Worm (Caenorhabditis elegans) whole organism, L3 larva: ENCODE results near the gene twk-24.

Experiments used
- ZK546.5 ChIP-seq: sonication (generic microtip); optimal IDR thresholded peaks from 2 replicates; lab custom pipeline; 2017; ENCODE audit warnings: missing biosample characterization, missing genetic modification characterization
- ama-1 ChIP-seq: fragments of 150-350 bp; optimal IDR thresholded peaks from 2 replicates; lab custom pipeline; 2018
- ceh-16 ChIP-seq: sonication (generic microtip); optimal IDR thresholded peaks from 2 replicates; lab custom pipeline; 2017; ENCODE audit warnings: missing biosample characterization, missing genetic modification characterization
- ceh-9 ChIP-seq: sonication (generic microtip); optimal IDR thresholded peaks from 2 replicates; lab custom pipeline; 2018; ENCODE audit warnings: missing biosample characterization, missing genetic modification characterization
- daf-12 ChIP-seq: fragments of 150-350 bp; optimal IDR thresholded peaks from 2 replicates; lab custom pipeline; 2014; ENCODE audit warnings: missing biosample characterization, missing genetic modification reagents, missing genetic modification characterization
- egl-27 ChIP-seq: sonication (generic microtip); optimal IDR thresholded peaks from 4 replicates; lab custom pipeline; 2017; ENCODE audit warnings: missing biosample characterization, missing genetic modification reagents, missing genetic modification characterization
- egl-5 ChIP-seq: fragments of 150-350 bp; optimal IDR thresholded peaks from 2 replicates; lab custom pipeline; 2017; ENCODE audit warnings: missing biosample characterization, missing genetic modification reagents, missing genetic modification characterization, inconsistent platforms
- elt-2 ChIP-seq: sonication (generic microtip); optimal IDR thresholded peaks from 2 replicates; lab custom pipeline; 2016; ENCODE audit warnings: missing genetic modification reagents, mild to moderate bottlenecking, missing genetic modification characterization, missing compliant biosample characterization
- elt-3 ChIP-seq, 3 experiments: fragments of 150-350 bp in 1 of 3; sonication (generic microtip) in 2 of 3; optimal IDR thresholded peaks; 2 replicates in 2 of 3; 4 replicates in 1 of 3; lab custom pipeline; 2014 to 2017; ENCODE audit warnings: missing biosample characterization in 3 of 3, missing genetic modification characterization in 3 of 3
- fkh-10 ChIP-seq: sonication (generic microtip); optimal IDR thresholded peaks from 2 replicates; lab custom pipeline; 2017; ENCODE audit warnings: missing biosample characterization, missing genetic modification reagents, missing genetic modification characterization
- fos-1 ChIP-seq: fragments of 150-350 bp; optimal IDR thresholded peaks from 2 replicates; lab custom pipeline; 2014; ENCODE audit warnings: missing biosample characterization, missing genetic modification characterization
- lin-15B ChIP-seq: fragments of 150-350 bp; optimal IDR thresholded peaks from 2 replicates; lab custom pipeline; 2014; ENCODE audit warnings: missing biosample characterization, missing genetic modification characterization
- lin-39 ChIP-seq: fragments of 150-350 bp; optimal IDR thresholded peaks from 2 replicates; lab custom pipeline; 2018; ENCODE audit warnings: missing biosample characterization, missing genetic modification reagents, missing genetic modification characterization
- lsy-12 ChIP-seq: sonication (generic microtip); optimal IDR thresholded peaks from 2 replicates; lab custom pipeline; 2016; ENCODE audit warnings: mild to moderate bottlenecking, missing genetic modification characterization, missing compliant biosample characterization
- mdl-1 ChIP-seq: fragments of 150-350 bp; optimal IDR thresholded peaks from 2 replicates; lab custom pipeline; 2014; ENCODE audit warnings: missing biosample characterization, missing genetic modification characterization
- mml-1 ChIP-seq: fragments of 150-350 bp; sonication (generic microtip); optimal IDR thresholded peaks from 3 replicates; lab custom pipeline; 2014; ENCODE audit warnings: missing biosample characterization, missing genetic modification characterization
- nfya-1 ChIP-seq: sonication (generic microtip); optimal IDR thresholded peaks from 2 replicates; lab custom pipeline; 2017; ENCODE audit warnings: missing genetic modification characterization, mild to moderate bottlenecking, missing compliant biosample characterization, antibody characterized with exemption, moderate library complexity; ENCODE audit not compliant: insufficient read depth
- nhr-12 ChIP-seq: fragments of 150-350 bp; optimal IDR thresholded peaks from 2 replicates; lab custom pipeline; 2014; ENCODE audit warnings: missing biosample characterization, missing genetic modification characterization
- nhr-23 ChIP-seq: fragments of 150-350 bp; optimal IDR thresholded peaks from 2 replicates; lab custom pipeline; 2014; ENCODE audit warnings: missing biosample characterization, missing genetic modification reagents, missing genetic modification characterization
- nhr-237 ChIP-seq: fragments of 150-350 bp; optimal IDR thresholded peaks from 2 replicates; lab custom pipeline; 2014; ENCODE audit warnings: missing biosample characterization, missing genetic modification characterization
- nhr-25 ChIP-seq: sonication (generic microtip); optimal IDR thresholded peaks from 2 replicates; lab custom pipeline; 2017; ENCODE audit warnings: missing biosample characterization, missing genetic modification characterization
- nhr-28 ChIP-seq: fragments of 150-350 bp; optimal IDR thresholded peaks from 2 replicates; lab custom pipeline; 2014; ENCODE audit warnings: missing biosample characterization, missing genetic modification characterization
- nhr-43 ChIP-seq: sonication (generic microtip); optimal IDR thresholded peaks from 2 replicates; lab custom pipeline; 2016; ENCODE audit warnings: mild to moderate bottlenecking, missing genetic modification characterization, missing compliant biosample characterization; ENCODE audit not compliant: poor library complexity, severe bottlenecking
- nhr-77 ChIP-seq: fragments of 150-350 bp; optimal IDR thresholded peaks from 2 replicates; lab custom pipeline; 2014; ENCODE audit warnings: missing biosample characterization, missing genetic modification characterization
- pha-4 ChIP-seq: fragments of 150-350 bp; optimal IDR thresholded peaks from 2 replicates; lab custom pipeline; 2014; ENCODE audit warnings: missing biosample characterization, missing genetic modification reagents, missing genetic modification characterization
- pqm-1 ChIP-seq: fragments of 150-350 bp; optimal IDR thresholded peaks from 2 replicates; lab custom pipeline; 2017; ENCODE audit warnings: missing biosample characterization, missing genetic modification characterization, inconsistent platforms
- skn-1 ChIP-seq: fragments of 150-350 bp; optimal IDR thresholded peaks from 2 replicates; lab custom pipeline; 2014; ENCODE audit warnings: missing biosample characterization, missing genetic modification characterization
- snpc-4 ChIP-seq: fragments of 150-350 bp; optimal IDR thresholded peaks from 2 replicates; lab custom pipeline; 2014; ENCODE audit warnings: missing biosample characterization, missing genetic modification characterization
- tbx-2 ChIP-seq: sonication (generic microtip); optimal IDR thresholded peaks from 2 replicates; lab custom pipeline; 2016; ENCODE audit warnings: mild to moderate bottlenecking, missing genetic modification characterization, missing compliant biosample characterization
- unc-62 ChIP-seq: fragments of 150-350 bp; sonication (generic microtip); optimal IDR thresholded peaks from 4 replicates; lab custom pipeline; 2014; ENCODE audit warnings: missing biosample characterization, missing genetic modification reagents, missing genetic modification characterization
- zag-1 ChIP-seq: fragments of 150-350 bp; optimal IDR thresholded peaks from 2 replicates; lab custom pipeline; 2014; ENCODE audit warnings: missing biosample characterization, missing genetic modification characterization
- ztf-11 ChIP-seq: fragments of 150-350 bp; optimal IDR thresholded peaks from 2 replicates; lab custom pipeline; 2014; ENCODE audit warnings: missing biosample characterization, missing genetic modification characterization
- ztf-4 ChIP-seq: fragments of 150-350 bp; optimal IDR thresholded peaks from 2 replicates; lab custom pipeline; 2014; ENCODE audit warnings: missing biosample characterization, missing genetic modification characterization

Gene twk-24

DNA sequence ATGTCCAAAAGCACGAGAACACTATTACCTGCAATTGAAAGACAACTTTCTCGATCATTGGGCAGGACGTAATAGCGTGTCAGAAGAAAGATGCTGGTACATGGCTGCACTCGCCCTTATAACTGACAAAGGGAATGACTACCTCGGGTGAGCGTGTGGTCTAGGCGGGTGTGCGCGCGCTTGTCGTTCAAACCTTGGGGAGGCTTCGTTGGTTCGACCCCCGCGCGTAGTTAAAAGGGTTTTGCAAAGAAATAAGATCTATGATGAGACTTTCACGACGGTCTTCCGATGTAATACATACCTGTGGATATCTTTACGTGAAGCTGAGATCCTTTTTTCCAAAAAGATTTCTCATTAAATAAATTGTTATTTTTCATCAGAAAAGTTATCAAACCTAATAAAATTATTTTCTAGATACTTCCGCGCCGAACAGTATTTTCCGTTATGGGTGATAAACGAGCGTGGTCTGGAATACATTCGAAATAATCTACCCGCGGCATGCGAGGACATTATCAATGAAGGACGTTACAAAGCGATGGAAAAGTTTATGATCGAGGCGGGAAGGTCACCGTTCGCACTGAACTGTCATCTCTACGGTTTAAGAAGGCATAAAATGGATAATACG is 34.4 kb upstream of the twk-24 start (continued):
- TF ChIP-seq lsy-12 (tag; lab: Kevin White, UChicago) (peak; percentile 94), ztf-4 (tag; lab: Kevin White, UChicago) (peak; percentile 71), ZK546.5 (peak; percentile 7), ama-1 (lab: Kevin White, UChicago) (peak; percentile 88), ceh-16 (tag; lab: Kevin White, UChicago) (peak; percentile 37), pha-4 (tag; lab: Kevin White, UChicago) (peak; percentile 75), lin-39 (peak; percentile 89), lin-15B (tag; lab: Kevin White, UChicago) (peak; percentile 35), nhr-237 (tag; lab: Kevin White, UChicago) (no peak), fos-1 (tag; lab: Kevin White, UChicago) (no peak), nhr-43 (tag; lab: Kevin White, UChicago) (peak; percentile 97), mdl-1 (no peak), tbx-2 (tag; lab: Kevin White, UChicago) (peak; percentile 95), nhr-12 (tag; lab: Kevin White, UChicago) (peak; percentile 4), elt-3 (tag; optimal IDR thresholded peaks at IDR 0.05; lab: Kevin White, UChicago) (peak in 2 of 3 experiments; percentile 28 to 77), egl-27 (tag; lab: Kevin White, UChicago) (peak; percentile 1), skn-1 (tag; lab: Kevin White, UChicago) (peak; percentile 80), nhr-28 (tag; lab: Kevin White, UChicago) (peak; percentile 56), nfya-1 (tag; lab: Kevin White, UChicago) (peak; percentile 70), pqm-1 (tag; lab: Kevin White, UChicago) (peak; percentile 19), nhr-77 (tag; lab: Kevin White, UChicago) (peak; percentile 75), egl-5 (tag; lab: Kevin White, UChicago) (peak; percentile 58), daf-12 (no peak), unc-62 (GFP tag; lab: Kevin White, UChicago) (peak; percentile 13)

DNA sequence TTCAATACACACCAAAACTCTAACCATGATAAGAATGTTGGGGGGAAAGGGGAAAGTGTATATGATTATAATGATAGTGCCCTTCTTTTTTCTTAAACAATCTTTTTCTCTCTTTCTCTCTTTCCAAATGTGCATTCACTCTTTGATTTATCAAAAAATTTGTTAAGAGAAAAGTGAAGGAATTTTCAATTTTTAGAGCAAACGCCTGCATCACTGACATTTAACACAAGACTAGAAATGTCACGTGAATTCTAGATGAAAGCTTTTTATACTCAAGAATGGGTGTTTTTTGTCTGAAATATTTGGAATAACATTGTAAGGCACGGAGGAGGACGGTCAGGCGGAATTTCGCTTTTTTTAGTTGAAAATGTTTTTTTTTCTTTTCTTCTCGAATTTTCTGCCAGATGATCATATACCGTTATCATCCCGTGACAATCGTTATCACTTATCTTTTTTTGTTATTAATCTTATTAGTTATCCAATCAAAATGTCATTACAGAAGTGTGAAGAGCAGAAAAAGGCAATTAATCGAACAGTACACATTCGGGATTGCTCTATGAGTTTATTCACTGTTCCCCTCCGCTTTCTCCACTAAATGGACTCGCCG is 33.0 kb upstream of the twk-24 start, which contains the start of the genes frm-7 and F55C5.17:
Gene frm-7, plus strand, starts transcription at position 500 of the 607 bp plus-strand sequence.
Gene F55C5.17, plus strand, starts transcription at position 557 of the 607 bp plus-strand sequence.
- peak; percentile 63 for TF ChIP-seq pqm-1 (tag; lab: Kevin White, UChicago)
- TF ChIP-seq snpc-4 (tag; lab: Kevin White, UChicago): no peak
- TF ChIP-seq ztf-11 (tag; lab: Kevin White, UChicago): no peak
- no peak for TF ChIP-seq fkh-10 (GFP tag; lab: Kevin White, UChicago)
- no peak for TF ChIP-seq lsy-12 (tag; lab: Kevin White, UChicago)
- peak; percentile 90 for TF ChIP-seq elt-2 (tag; lab: Kevin White, UChicago)
- no peak for TF ChIP-seq ceh-16 (tag; lab: Kevin White, UChicago)
- peak; percentile 12 for TF ChIP-seq pha-4 (tag; lab: Kevin White, UChicago)
- no peak for TF ChIP-seq mml-1 (tag; lab: Kevin White, UChicago)
- TF ChIP-seq egl-27 (tag; lab: Kevin White, UChicago): no peak
- TF ChIP-seq egl-5 (tag; lab: Kevin White, UChicago): no peak
- TF ChIP-seq daf-12: no peak
- no peak for TF ChIP-seq mdl-1
- TF ChIP-seq nhr-43 (tag; lab: Kevin White, UChicago): no peak
- no peak for TF ChIP-seq ceh-9 (tag; lab: Kevin White, UChicago)
- TF ChIP-seq nhr-23 (tag; lab: Kevin White, UChicago): no peak

DNA sequence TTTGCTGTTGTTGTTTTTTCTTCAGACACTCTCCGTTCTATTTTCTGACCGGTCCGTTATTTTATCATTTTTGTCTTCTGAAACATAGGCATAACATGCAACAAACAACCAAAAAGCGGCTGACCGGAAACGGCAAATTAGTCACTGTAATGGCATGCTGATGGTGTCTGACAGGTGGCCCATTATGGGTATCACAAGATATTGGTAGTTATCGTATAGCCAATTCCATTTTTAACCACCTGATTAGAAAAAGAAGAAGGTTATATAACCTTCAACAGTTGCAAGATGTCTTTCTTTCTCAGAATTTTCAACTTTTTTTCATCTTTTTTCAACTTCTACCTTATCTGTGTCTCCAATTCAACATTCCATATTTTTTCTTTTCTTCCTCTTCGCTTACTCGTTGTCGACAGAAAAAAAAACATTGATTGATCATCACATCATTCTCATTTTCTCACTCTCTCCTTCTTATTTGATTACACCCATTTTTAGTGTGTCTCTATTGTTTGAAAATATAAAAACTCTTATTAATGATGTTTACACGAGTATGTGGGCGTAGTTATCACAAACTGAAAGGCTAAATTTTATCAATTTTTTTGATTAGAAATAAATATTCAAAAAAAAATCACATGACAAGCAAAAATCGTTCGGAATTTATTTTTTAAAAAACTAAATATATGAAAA is 31.8 kb upstream of the twk-24 start:
- TF ChIP-seq nhr-23 (tag; lab: Kevin White, UChicago): peak; percentile 24
- no peak for TF ChIP-seq nfya-1 (tag; lab: Kevin White, UChicago)
- peak; percentile 75 for TF ChIP-seq elt-2 (tag; lab: Kevin White, UChicago)
- no peak for TF ChIP-seq lsy-12 (tag; lab: Kevin White, UChicago)
- no peak for TF ChIP-seq zag-1
- peak; percentile 13 for TF ChIP-seq pqm-1 (tag; lab: Kevin White, UChicago)
- TF ChIP-seq ama-1 (lab: Kevin White, UChicago): peak; percentile 3
- peak; percentile 73 for TF ChIP-seq pha-4 (tag; lab: Kevin White, UChicago)
- peak; percentile 6 for TF ChIP-seq nhr-25 (tag; lab: Kevin White, UChicago)
